Worm (Caenorhabditis elegans): ENCODE data around the gene ZK1290.14.

- TF ChIP-seq lin-13 (tag; optimal IDR thresholded peaks at IDR 0.05) (no peak), unc-62 (GFP tag; optimal IDR thresholded peaks at IDR 0.05) (no peak), nhr-76 (tag; optimal IDR thresholded peaks at IDR 0.05) (no peak), nhr-237 (tag; optimal IDR thresholded peaks at IDR 0.05) (no peak), pha-4 (tag; optimal IDR thresholded peaks at IDR 0.05) (no peak), lin-32 (GFP tag; optimal IDR thresholded peaks at IDR 0.05) (no peak), nhr-12 (tag; optimal IDR thresholded peaks at IDR 0.05) (no peak), nhr-28 (tag; optimal IDR thresholded peaks at IDR 0.05) (no peak), snpc-4 (tag; optimal IDR thresholded peaks at IDR 0.05) (no peak), mab-5 (tag; optimal IDR thresholded peaks at IDR 0.05) (no peak), bed-3 (GFP tag; optimal IDR thresholded peaks at IDR 0.05) (no peak), mep-1 (tag; optimal IDR thresholded peaks at IDR 0.05) (no peak), sptf-1 (tag; optimal IDR thresholded peaks at IDR 0.05) (no peak)
Measured at ce11 chrII:7521420-7521819, 34.0 kb downstream of the ZK1290.14 start.
